Worm (Caenorhabditis elegans) whole organism, L1 larva: Measurements from ENCODE around the gene ZK643.2.

Source experiments
- aha-1 ChIP-seq: fragments of 150-350 bp; optimal IDR thresholded peaks from 2 replicates; lab custom pipeline; 2014; ENCODE audit warnings: missing biosample characterization, missing genetic modification characterization
- blmp-1 ChIP-seq: fragments of 150-350 bp; optimal IDR thresholded peaks from 2 replicates; lab custom pipeline; 2014; ENCODE audit warnings: missing biosample characterization, missing genetic modification characterization
- efl-1 ChIP-seq, 4 experiments: fragments of 150-350 bp; optimal IDR thresholded peaks in 3 of 4; peaks in 1 of 4; 1 replicate in 1 of 4; 2 replicates in 3 of 4; lab custom pipeline; 2014; ENCODE audit warnings: missing biosample characterization in 2 of 4, missing genetic modification characterization in 2 of 4, missing genetic modification reagents in 2 of 4
- egl-13 ChIP-seq: sonication (generic microtip); optimal IDR thresholded peaks from 2 replicates; lab custom pipeline; 2016; ENCODE audit warnings: missing genotype, missing genetic modification reagents, missing genetic modification characterization, missing compliant biosample characterization
- egl-27 ChIP-seq, 2 experiments: fragments of 150-350 bp in 1 of 2; sonication (generic microtip); optimal IDR thresholded peaks; 3 replicates each; lab custom pipeline; 2017 to 2018; ENCODE audit warnings: missing biosample characterization in 2 of 2, missing genetic modification characterization in 2 of 2, missing genetic modification reagents in 2 of 2
- elt-2 ChIP-seq: sonication (generic microtip); optimal IDR thresholded peaks from 2 replicates; lab custom pipeline; 2016; ENCODE audit warnings: missing genetic modification characterization, mild to moderate bottlenecking, inconsistent platforms, missing compliant biosample characterization, missing genetic modification reagents
- elt-3 ChIP-seq, 6 experiments: fragments of 150-350 bp in 1 of 6; sonication (generic microtip); optimal IDR thresholded peaks; 2 replicates each; lab custom pipeline; 2017 to 2018; ENCODE audit warnings: missing biosample characterization in 6 of 6, missing genetic modification characterization in 6 of 6, inconsistent platforms in 1 of 6
- fkh-10 ChIP-seq: sonication (generic microtip); optimal IDR thresholded peaks from 2 replicates; lab custom pipeline; 2017; ENCODE audit warnings: missing biosample characterization, missing genetic modification reagents, missing genetic modification characterization
- fos-1 ChIP-seq: fragments of 150-350 bp; optimal IDR thresholded peaks from 2 replicates; lab custom pipeline; 2014; ENCODE audit warnings: missing biosample characterization, missing genetic modification characterization
- nhr-237 ChIP-seq: fragments of 150-350 bp; optimal IDR thresholded peaks from 2 replicates; lab custom pipeline; 2014; ENCODE audit warnings: missing biosample characterization, missing genetic modification characterization
- pag-3 ChIP-seq: sonication (generic microtip); optimal IDR thresholded peaks from 2 replicates; lab custom pipeline; 2017; ENCODE audit warnings: missing genetic modification characterization, mild to moderate bottlenecking, missing compliant biosample characterization, antibody characterized with exemption, borderline replicate concordance; ENCODE audit not compliant: insufficient read depth
- sox-4 ChIP-seq: sonication (generic microtip); optimal IDR thresholded peaks from 2 replicates; lab custom pipeline; 2016; ENCODE audit warnings: missing genetic modification characterization, missing compliant biosample characterization
- unc-98 ChIP-seq: fragments of 200-800 bp; sonication (Bioruptor generic); IDR thresholded peaks from 2 replicates; pipeline ENCODE4 v1.3.6; 2022; ENCODE audit warnings: missing genetic modification characterization, missing compliant biosample characterization

ce11 chrIII:8917879-8918381 lies 38.4 kb upstream of the ZK643.2 start, which contains the start of gene cdc-25.3:
- TF ChIP-seq fkh-10 (GFP tag; lab: Kevin White, UChicago) (no peak), elt-2 (tag; lab: Kevin White, UChicago) (no peak), elt-3 (tag; optimal IDR thresholded peaks at IDR 0.05; lab: Kevin White, UChicago) (no peak), efl-1 (optimal IDR thresholded peaks at IDR 0.05; lab: Kevin White, UChicago) (no peak), efl-1 (GFP tag; optimal IDR thresholded peaks at IDR 0.05 in 1 of 2; lab: Kevin White, UChicago) (no peak), blmp-1 (no peak), pag-3 (tag; lab: Kevin White, UChicago) (no peak), sox-4 (no peak), egl-13 (tag; lab: Kevin White, UChicago) (no peak), nhr-237 (tag; lab: Kevin White, UChicago) (no peak), egl-27 (tag; optimal IDR thresholded peaks at IDR 0.05; lab: Kevin White, UChicago) (no peak), aha-1 (tag; lab: Kevin White, UChicago) (no peak), unc-98 (GFP tag; lab: Robert Waterston, UW) (no peak), fos-1 (no peak)
